Worm (Caenorhabditis elegans) whole organism, midembryonic: ENCODE data around the gene glna-1.

Experiments
- T22C8.4 ChIP-seq: fragments of 200-800 bp; sonication (Bioruptor generic); IDR thresholded peaks from 2 replicates; pipeline ENCODE4 v1.3.6; 2022; ENCODE audit warnings: missing genetic modification characterization, missing compliant biosample characterization
- flt-1 ChIP-seq: fragments of 200-800 bp; sonication (Bioruptor generic); IDR thresholded peaks from 2 replicates; pipeline ENCODE4 v1.3.6; 2022; ENCODE audit warnings: missing genetic modification characterization, missing compliant biosample characterization
- klf-2 ChIP-seq: fragments of 200-800 bp; sonication (Bioruptor generic); conservative IDR thresholded peaks from 2 replicates; pipeline ENCODE4 v1.3.6; 2022; ENCODE audit warnings: missing genetic modification reagents, missing genetic modification characterization, missing compliant biosample characterization
- ref-1 ChIP-seq: fragments of 200-800 bp; sonication (Bioruptor generic); conservative IDR thresholded peaks from 2 replicates; pipeline ENCODE4 v1.3.6; 2022; ENCODE audit warnings: missing genetic modification reagents, missing genetic modification characterization, missing compliant biosample characterization
- ztf-23 ChIP-seq: fragments of 200-800 bp; sonication (Bioruptor generic); IDR thresholded peaks from 2 replicates; pipeline ENCODE4 v1.3.6; 2022; ENCODE audit warnings: missing genetic modification reagents, missing genetic modification characterization, missing compliant biosample characterization

DNA sequence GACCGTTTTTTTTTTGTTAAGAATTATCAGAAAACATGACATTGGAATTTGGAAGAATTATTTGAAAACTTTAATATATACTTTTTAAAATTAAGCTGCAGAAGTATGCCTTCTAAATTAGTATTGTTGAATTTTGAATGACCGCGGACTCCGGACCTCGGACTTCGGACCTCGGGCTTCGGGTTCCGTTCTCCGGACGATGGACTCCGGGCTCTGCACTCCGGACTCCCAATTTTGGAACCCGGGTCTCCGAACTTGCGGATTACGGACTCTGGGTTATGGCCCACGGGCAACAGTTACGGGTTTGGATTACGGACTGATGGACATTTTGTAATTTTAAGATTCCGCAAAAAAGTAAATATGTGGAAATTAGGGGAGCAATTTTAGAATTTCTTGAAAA lies 49.7 kb downstream of the glna-1 start:
- TF ChIP-seq T22C8.4 (GFP tag; lab: Robert Waterston, UW) (no peak), klf-2 (GFP tag; lab: Robert Waterston, UW) (no peak), flt-1 (GFP tag; lab: Robert Waterston, UW) (no peak), ztf-23 (GFP tag; lab: Robert Waterston, UW) (no peak), ref-1 (GFP tag; lab: Robert Waterston, UW) (no peak)
